Fruit fly (Drosophila melanogaster) whole organism, embryonic: ENCODE measurements around the gene CG17652.

Experiments used
- Ada2b ChIP-seq: fragments of 200-800 bp; sonication (Bioruptor generic); IDR thresholded peaks from 2 replicates; pipeline ENCODE4 v1.3.6; 2022; ENCODE audit warnings: missing biosample characterization, missing genetic modification characterization
- Asciz ChIP-seq: fragments of 200-800 bp; sonication (Bioruptor generic); optimal IDR thresholded peaks from 2 replicates; lab custom pipeline; 2017; ENCODE audit warnings: missing biosample characterization, mild to moderate bottlenecking, missing genetic modification characterization, missing genetic modification reagents
- Atf6 ChIP-seq: fragments of 200-800 bp; sonication (Bioruptor generic); IDR thresholded peaks from 2 replicates; pipeline ENCODE4 v1.3.6; 2022; ENCODE audit warnings: missing biosample characterization, missing genetic modification characterization
- BEAF-32 ChIP-seq: fragments of 200-800 bp; sonication (Bioruptor generic); optimal IDR thresholded peaks from 3 replicates; lab custom pipeline; 2017; ENCODE audit warnings: missing biosample characterization, missing genetic modification characterization, mild to moderate bottlenecking, moderate library complexity, missing genetic modification reagents
- Blimp-1 ChIP-seq: fragments of 200-800 bp; sonication (Bioruptor generic); optimal IDR thresholded peaks from 3 replicates; lab custom pipeline; 2018; ENCODE audit warnings: missing biosample characterization, missing genetic modification characterization, mild to moderate bottlenecking, moderate library complexity, missing genetic modification reagents
- CG10366 ChIP-seq: fragments of 200-800 bp; sonication (Bioruptor generic); IDR thresholded peaks from 2 replicates; pipeline ENCODE4 v1.3.6; 2022; ENCODE audit warnings: missing biosample characterization, missing genetic modification characterization
- CG13424 ChIP-seq: fragments of 200-800 bp; sonication (Bioruptor generic); optimal IDR thresholded peaks from 2 replicates; lab custom pipeline; 2019; ENCODE audit warnings: missing biosample characterization, mild to moderate bottlenecking, missing genetic modification characterization, moderate library complexity
- CG14050 ChIP-seq: fragments of 200-800 bp; sonication (Bioruptor generic); IDR thresholded peaks from 3 replicates; pipeline ENCODE4 v1.3.6; 2022; ENCODE audit warnings: missing biosample characterization, missing genetic modification characterization
- CG15073 ChIP-seq: fragments of 200-800 bp; sonication (Bioruptor generic); optimal IDR thresholded peaks from 2 replicates; lab custom pipeline; 2016; ENCODE audit warnings: missing biosample characterization, missing genetic modification characterization
- CG1602 ChIP-seq: fragments of 200-800 bp; sonication (Bioruptor generic); optimal IDR thresholded peaks from 3 replicates; lab custom pipeline; 2016; ENCODE audit warnings: missing biosample characterization, missing genetic modification characterization
- CG16863 ChIP-seq: fragments of 200-800 bp; sonication (Bioruptor generic); optimal IDR thresholded peaks from 3 replicates; lab custom pipeline; 2016; ENCODE audit warnings: missing biosample characterization, missing genetic modification characterization
- CG17361 ChIP-seq: fragments of 200-800 bp; sonication (Bioruptor generic); IDR thresholded peaks from 3 replicates; pipeline ENCODE4 v1.3.6; 2022; ENCODE audit warnings: missing biosample characterization, missing genetic modification characterization
- CG17912 ChIP-seq: fragments of 200-800 bp; sonication (Bioruptor generic); optimal IDR thresholded peaks from 2 replicates; lab custom pipeline; 2018; ENCODE audit warnings: missing biosample characterization, mild to moderate bottlenecking, missing genetic modification characterization
- CG18764 ChIP-seq: fragments of 200-800 bp; sonication (Bioruptor generic); optimal IDR thresholded peaks from 3 replicates; lab custom pipeline; 2016; ENCODE audit warnings: missing biosample characterization, missing genetic modification characterization
- CG2875 ChIP-seq: fragments of 200-800 bp; sonication (Bioruptor generic); optimal IDR thresholded peaks from 2 replicates; lab custom pipeline; 2017; ENCODE audit warnings: missing biosample characterization, mild to moderate bottlenecking, missing genetic modification characterization, missing genetic modification reagents
- CG6254 ChIP-seq: fragments of 200-800 bp; sonication (Bioruptor generic); optimal IDR thresholded peaks from 3 replicates; lab custom pipeline; 2017; ENCODE audit warnings: mild to moderate bottlenecking, missing biosample characterization, missing genetic modification reagents, missing genetic modification characterization
- CG6791 ChIP-seq: fragments of 200-800 bp; sonication (Bioruptor generic); IDR thresholded peaks from 3 replicates; pipeline ENCODE4 v1.3.6; 2022; ENCODE audit warnings: missing biosample characterization, missing genetic modification characterization; ENCODE audit not compliant: partially characterized antibody
- CG7271 ChIP-seq: fragments of 200-800 bp; sonication (Bioruptor generic); optimal IDR thresholded peaks from 2 replicates; lab custom pipeline; 2018; ENCODE audit warnings: missing biosample characterization, mild to moderate bottlenecking, missing genetic modification characterization, moderate library complexity
- CG8388 ChIP-seq: fragments of 200-800 bp; sonication (Bioruptor generic); optimal IDR thresholded peaks from 2 replicates; lab custom pipeline; 2019; ENCODE audit warnings: missing biosample characterization, mild to moderate bottlenecking, missing genetic modification characterization, moderate library complexity
- CG8944 ChIP-seq: fragments of 200-800 bp; sonication (Bioruptor generic); optimal IDR thresholded peaks from 3 replicates; lab custom pipeline; 2016; ENCODE audit warnings: missing biosample characterization, missing genetic modification characterization
- CrebB ChIP-seq: fragments of 200-800 bp; sonication (Bioruptor generic); optimal IDR thresholded peaks from 3 replicates; lab custom pipeline; 2018; ENCODE audit warnings: missing biosample characterization, mild to moderate bottlenecking, missing genetic modification characterization
- Dbx ChIP-seq: fragments of 200-800 bp; sonication (Bioruptor generic); IDR thresholded peaks from 3 replicates; pipeline ENCODE4 v1.3.6; 2022; ENCODE audit warnings: missing biosample characterization, missing genetic modification characterization
- Deaf1 ChIP-seq: fragments of 200-800 bp; optimal IDR thresholded peaks from 3 replicates; lab custom pipeline; 2019; ENCODE audit warnings: missing biosample characterization, mild to moderate bottlenecking, missing genetic modification characterization, moderate library complexity
- H2.0 ChIP-seq: fragments of 200-800 bp; sonication (Bioruptor generic); IDR thresholded peaks from 2 replicates; pipeline ENCODE4 v1.3.6; 2022; ENCODE audit warnings: missing biosample characterization, missing genetic modification characterization
- Hey ChIP-seq: fragments of 200-800 bp; sonication (Bioruptor generic); optimal IDR thresholded peaks from 3 replicates; lab custom pipeline; 2018; ENCODE audit warnings: missing biosample characterization, mild to moderate bottlenecking, missing genetic modification characterization
- Hr51 ChIP-seq, 2 experiments: fragments of 200-800 bp; sonication (Bioruptor generic); optimal IDR thresholded peaks; 2 replicates in 1 of 2; 3 replicates in 1 of 2; lab custom pipeline; 2016 to 2018; ENCODE audit warnings: missing biosample characterization in 2 of 2, missing genetic modification characterization in 2 of 2, mild to moderate bottlenecking in 1 of 2, moderate library complexity in 1 of 2
- MTF-1 ChIP-seq: fragments of 200-800 bp; sonication (Bioruptor generic); optimal IDR thresholded peaks from 2 replicates; lab custom pipeline; 2018; ENCODE audit warnings: missing biosample characterization, mild to moderate bottlenecking, missing genetic modification characterization, borderline replicate concordance
- NC2β ChIP-seq: fragments of 200-800 bp; sonication (Bioruptor generic); optimal IDR thresholded peaks from 2 replicates; lab custom pipeline; 2016; ENCODE audit warnings: missing biosample characterization, missing genetic modification characterization
- NK7.1 ChIP-seq: fragments of 200-800 bp; sonication (Bioruptor generic); optimal IDR thresholded peaks from 3 replicates; lab custom pipeline; 2016; ENCODE audit warnings: missing biosample characterization, missing genetic modification characterization
- Nf-YB ChIP-seq: fragments of 200-800 bp; sonication (Bioruptor generic); optimal IDR thresholded peaks from 3 replicates; lab custom pipeline; 2019; ENCODE audit warnings: missing biosample characterization, mild to moderate bottlenecking, missing genetic modification characterization, moderate library complexity
- Side ChIP-seq: fragments of 200-800 bp; sonication (Bioruptor generic); optimal IDR thresholded peaks from 2 replicates; lab custom pipeline; 2016; ENCODE audit warnings: missing biosample characterization, missing genetic modification characterization
- Stat92E ChIP-seq, 3 experiments: fragments of >200 bp in 2 of 3; fragments of 200-800 bp in 1 of 3; sonication (Bioruptor generic) in 1 of 3; optimal IDR thresholded peaks; 2 replicates each; lab custom pipeline; 2017 to 2019; ENCODE audit warnings: missing biosample characterization in 3 of 3, missing genetic modification characterization in 3 of 3, mild to moderate bottlenecking in 1 of 3, moderate library complexity in 1 of 3
- btn ChIP-seq: fragments of 200-800 bp; sonication (Bioruptor generic); optimal IDR thresholded peaks from 2 replicates; lab custom pipeline; 2016; ENCODE audit warnings: missing biosample characterization, missing genetic modification characterization
- disco-r ChIP-seq: fragments of 200-800 bp; sonication (Bioruptor generic); optimal IDR thresholded peaks from 2 replicates; lab custom pipeline; 2016; ENCODE audit warnings: missing biosample characterization, missing genetic modification characterization
- ftz-f1 ChIP-seq: fragments of 200-800 bp; sonication (Bioruptor generic); optimal IDR thresholded peaks from 2 replicates; lab custom pipeline; 2016; ENCODE audit warnings: missing biosample characterization, missing genetic modification characterization
- gt ChIP-seq: fragments of 200-800 bp; sonication (Bioruptor generic); IDR thresholded peaks from 2 replicates; pipeline ENCODE4 v1.3.6; 2022; ENCODE audit warnings: missing biosample characterization, missing genetic modification characterization
- inv ChIP-seq: fragments of 200-800 bp; sonication (Bioruptor generic); IDR thresholded peaks from 2 replicates; pipeline ENCODE4 v1.3.6; 2022; ENCODE audit warnings: missing biosample characterization, missing genetic modification characterization; ENCODE audit not compliant: partially characterized antibody
- kah ChIP-seq: fragments of 200-800 bp; sonication (Bioruptor generic); optimal IDR thresholded peaks from 2 replicates; lab custom pipeline; 2018; ENCODE audit warnings: missing biosample characterization, mild to moderate bottlenecking, missing genetic modification characterization
- knrl ChIP-seq: fragments of 200-800 bp; sonication (Bioruptor generic); IDR thresholded peaks from 3 replicates; pipeline ENCODE4 v1.3.6; 2022; ENCODE audit warnings: missing biosample characterization, missing genetic modification characterization; ENCODE audit not compliant: partially characterized antibody
- lov ChIP-seq, 2 experiments: fragments of 200-800 bp in 1 of 2; fragments of >200 bp in 1 of 2; sonication (Bioruptor generic) in 1 of 2; IDR thresholded peaks in 1 of 2; optimal IDR thresholded peaks in 1 of 2; 2 replicates in 1 of 2; 3 replicates in 1 of 2; pipeline versions ENCODE4 v1.3.6 to Lab custom; 2017 to 2022; ENCODE audit warnings: missing biosample characterization in 1 of 2, missing genetic modification characterization in 1 of 2
- nerfin-1 ChIP-seq: fragments of 200-800 bp; sonication (Bioruptor generic); optimal IDR thresholded peaks from 3 replicates; lab custom pipeline; 2019; ENCODE audit warnings: missing biosample characterization, mild to moderate bottlenecking, missing genetic modification characterization, moderate library complexity
- psq ChIP-seq: fragments of 200-800 bp; sonication (Bioruptor generic); optimal IDR thresholded peaks from 2 replicates; lab custom pipeline; 2017; ENCODE audit warnings: missing biosample characterization, missing genetic modification characterization
- row ChIP-seq: fragments of 200-800 bp; sonication (Bioruptor generic); IDR thresholded peaks from 3 replicates; pipeline ENCODE4 v1.3.6; 2022; ENCODE audit warnings: missing biosample characterization, missing genetic modification characterization
- run ChIP-seq: fragments of 200-800 bp; sonication (Bioruptor generic); optimal IDR thresholded peaks from 3 replicates; lab custom pipeline; 2018; ENCODE audit warnings: missing biosample characterization, mild to moderate bottlenecking, missing genetic modification characterization
- schlank ChIP-seq: fragments of 200-800 bp; sonication (Bioruptor generic); optimal IDR thresholded peaks from 2 replicates; lab custom pipeline; 2018; ENCODE audit warnings: missing biosample characterization, mild to moderate bottlenecking, missing genetic modification characterization
- scrt ChIP-seq: fragments of 200-800 bp; sonication (Bioruptor generic); optimal IDR thresholded peaks from 2 replicates; lab custom pipeline; 2018; ENCODE audit warnings: missing biosample characterization, mild to moderate bottlenecking, missing genetic modification characterization, moderate library complexity
- tx ChIP-seq: fragments of 200-800 bp; sonication (Bioruptor generic); optimal IDR thresholded peaks from 2 replicates; lab custom pipeline; 2016; ENCODE audit warnings: missing biosample characterization, missing genetic modification characterization
- vvl ChIP-seq: fragments of 200-800 bp; sonication (Bioruptor generic); IDR thresholded peaks from 2 replicates; pipeline ENCODE4 v1.3.6; 2022; ENCODE audit warnings: missing biosample characterization, missing genetic modification characterization

Gene CG17652

DNA sequence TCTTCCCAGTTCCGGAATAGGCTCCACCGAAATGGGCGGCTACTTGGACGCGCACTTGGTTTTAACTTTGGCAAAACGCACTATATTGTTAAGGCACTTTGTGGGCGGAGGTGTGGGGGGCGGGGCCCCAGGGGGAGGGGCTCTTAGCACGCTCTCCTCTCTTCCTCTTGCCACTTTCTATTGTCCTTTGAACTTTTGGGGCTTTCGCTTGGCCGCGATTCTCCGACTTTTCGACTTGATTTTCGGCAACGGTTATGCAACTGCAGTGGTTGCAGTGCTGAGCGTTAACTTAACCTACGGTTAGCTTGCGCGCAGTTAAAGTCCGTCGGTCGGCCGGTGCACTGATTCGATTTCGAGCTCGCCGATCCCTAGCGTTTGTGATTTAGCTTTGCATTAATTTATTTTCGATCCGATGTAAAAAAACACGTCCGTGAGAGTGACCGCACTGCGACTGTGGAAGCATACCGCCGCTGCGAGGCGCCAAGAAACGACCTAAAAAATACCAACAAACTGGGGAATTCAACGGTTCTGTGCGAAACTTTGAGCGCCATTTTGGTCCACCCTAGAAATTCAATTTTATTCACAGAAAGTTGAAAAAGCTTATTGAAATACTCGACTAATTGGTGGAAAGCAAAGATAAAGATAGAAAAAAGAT, 8.1 kb downstream of the CG17652 start, which contains the start of gene Rim2 (continued):
- no peak for TF ChIP-seq Hey
- no peak for TF ChIP-seq disco-r (GFP tag; lab: Kevin White, UChicago)
- peak; percentile 35; the same call in 1 of the 3 replicates for TF ChIP-seq knrl (GFP tag; lab: Robert Waterston, UW)
- TF ChIP-seq schlank (tag; lab: Kevin White, UChicago), result no peak
- TF ChIP-seq Side (GFP tag; lab: Kevin White, UChicago), result no peak
- TF ChIP-seq Asciz (GFP tag; lab: Kevin White, UChicago), result no peak
- TF ChIP-seq Ada2b, result no peak
- no peak for TF ChIP-seq psq
- TF ChIP-seq Dbx, result 0 out of 3 replicates have a peak, but pooled peaks have one; percentile 27
- no peak for TF ChIP-seq gt (GFP tag; lab: Robert Waterston, UW)
- no peak for TF ChIP-seq MTF-1 (GFP tag; lab: Kevin White, UChicago)
- TF ChIP-seq Nf-YB (GFP tag; lab: Kevin White, UChicago), result no peak
- TF ChIP-seq CG2875, result no peak
- TF ChIP-seq NC2β (GFP tag; lab: Kevin White, UChicago), result peak; percentile 15
- peak; percentile 23 for TF ChIP-seq CG13424 (tag; lab: Kevin White, UChicago)
- no peak for TF ChIP-seq lov (optimal IDR thresholded peaks at IDR 0.05; lab: Kevin White, UChicago)
- no peak for TF ChIP-seq lov (GFP tag; IDR thresholded peaks at IDR 0.05; lab: Robert Waterston, UW)
- peak; percentile 57 for TF ChIP-seq BEAF-32 (GFP tag; lab: Kevin White, UChicago)
- peak; percentile 1 for TF ChIP-seq nerfin-1
- TF ChIP-seq scrt (GFP tag; lab: Kevin White, UChicago), result peak; percentile 11
- TF ChIP-seq vvl (GFP tag; lab: Robert Waterston, UW), result peak; percentile 70
- no peak for TF ChIP-seq Blimp-1 (GFP tag; lab: Kevin White, UChicago)
- no peak for TF ChIP-seq CG17361
- TF ChIP-seq row (GFP tag; lab: Robert Waterston, UW), result peak; percentile 45; the same call in 2 of the 3 replicates
- no peak for TF ChIP-seq CG10366 (GFP tag; lab: Robert Waterston, UW)
- peak in 1 of 3 experiments; percentile 12 for TF ChIP-seq Stat92E (GFP tag; optimal IDR thresholded peaks at IDR 0.05; lab: Kevin White, UChicago)
- no peak for TF ChIP-seq inv (GFP tag; lab: Robert Waterston, UW)
- no peak for TF ChIP-seq Hr51 (GFP tag; optimal IDR thresholded peaks at IDR 0.05; lab: Kevin White, UChicago)
- no peak for TF ChIP-seq Atf6 (GFP tag; lab: Robert Waterston, UW)
- TF ChIP-seq CG14050 (GFP tag; lab: Robert Waterston, UW), result no peak
- peak; percentile 44 for TF ChIP-seq ftz-f1 (GFP tag; lab: Kevin White, UChicago)
- TF ChIP-seq NK7.1, result no peak
- no peak for TF ChIP-seq CG15073 (GFP tag; lab: Kevin White, UChicago)
- TF ChIP-seq CG17912 (GFP tag; lab: Kevin White, UChicago), result no peak
- no peak for TF ChIP-seq CG7271 (tag; lab: Kevin White, UChicago)
- no peak for TF ChIP-seq kah (GFP tag; lab: Kevin White, UChicago)
- no peak for TF ChIP-seq CG18764
- TF ChIP-seq Deaf1, result peak; percentile 13
- TF ChIP-seq run (tag; lab: Kevin White, UChicago), result no peak
- TF ChIP-seq CrebB (tag; lab: Kevin White, UChicago), result peak; percentile 19
- TF ChIP-seq CG16863 (GFP tag; lab: Kevin White, UChicago), result no peak
- TF ChIP-seq CG8388 (GFP tag; lab: Kevin White, UChicago), result no peak
- TF ChIP-seq CG1602 (GFP tag; lab: Kevin White, UChicago), result no peak
- TF ChIP-seq CG6254, result no peak
- TF ChIP-seq H2.0 (GFP tag; lab: Robert Waterston, UW), result no peak
- TF ChIP-seq btn (GFP tag; lab: Kevin White, UChicago), result no peak
- no peak for TF ChIP-seq tx (GFP tag; lab: Kevin White, UChicago)
- no peak; the same call in 2 of the 3 replicates for TF ChIP-seq CG6791 (GFP tag; lab: Robert Waterston, UW)
- no peak for TF ChIP-seq CG8944 (GFP tag; lab: Kevin White, UChicago)
